Fruit fly (Drosophila melanogaster) Kc167 (cell line): ENCODE data around the gene CG46307.

Source experiments
- Myc ChIP-seq: fragments of >200 bp; optimal IDR thresholded peaks from 2 replicates; lab custom pipeline; 2017; ENCODE audit warnings: missing external identifiers
- Sin3A ChIP-seq: fragments of >200 bp; optimal IDR thresholded peaks from 2 replicates; lab custom pipeline; 2018; ENCODE audit warnings: missing external identifiers
- h ChIP-seq: fragments of >200 bp; optimal IDR thresholded peaks from 3 replicates; lab custom pipeline; 2018; ENCODE audit warnings: missing external identifiers
- insv ChIP-seq: fragments of >200 bp; optimal IDR thresholded peaks from 3 replicates; lab custom pipeline; 2018; ENCODE audit warnings: missing external identifiers
- psq ChIP-seq: fragments of >200 bp; optimal IDR thresholded peaks from 2 replicates; lab custom pipeline; 2017; ENCODE audit warnings: missing external identifiers
- ttk ChIP-seq: sonication (Bioruptor generic); optimal IDR thresholded peaks from 2 replicates; lab custom pipeline; 2017; ENCODE audit warnings: missing external identifiers

The CG46307 gene

dm6 chr2L:21153844-21154243, 49.5 kb downstream of the CG46307 start:
- TF ChIP-seq Myc (lab: Kevin White, UChicago) = no peak
- TF ChIP-seq Sin3A = no peak
- no peak for TF ChIP-seq insv (lab: Kevin White, UChicago)
- no peak for TF ChIP-seq h
- no peak for TF ChIP-seq ttk (lab: Kevin White, UChicago)
- no peak for TF ChIP-seq psq

dm6 chr2L:21156156-21157040, 52.0 kb downstream of the CG46307 start, which contains the start of the genes Mpp6 and E2f2:
Gene Mpp6, plus strand, starts transcription at chr2L:21156288.
Gene E2f2, minus strand, starts transcription at chr2L:21156749.
- TF ChIP-seq insv (lab: Kevin White, UChicago) (no peak), h (no peak), ttk (lab: Kevin White, UChicago) (no peak), psq (peak; percentile 91), Myc (lab: Kevin White, UChicago) (no peak), Sin3A (no peak)

- no peak for TF ChIP-seq Myc (lab: Kevin White, UChicago)
- TF ChIP-seq Sin3A = no peak
- no peak for TF ChIP-seq h
- TF ChIP-seq insv (lab: Kevin White, UChicago) = no peak
- no peak for TF ChIP-seq psq
- TF ChIP-seq ttk (lab: Kevin White, UChicago) = no peak
Observed at dm6 chr2L:21158554-21158953, 54.2 kb downstream of the CG46307 start, which contains the start of the genes Coq3 and Pld3. Gene Coq3, minus strand, starts transcription at chr2L:21158611. Gene Pld3, plus strand, starts transcription at chr2L:21158847.

dm6 chr2L:21162875-21163274, 58.5 kb downstream of the CG46307 start, which contains the start of gene Nbr:
Gene Nbr, minus strand, starts transcription at chr2L:21163083.
- TF ChIP-seq Myc (lab: Kevin White, UChicago) = no peak
- TF ChIP-seq Sin3A = no peak

- TF ChIP-seq psq = no peak
- TF ChIP-seq Sin3A = no peak
- no peak for TF ChIP-seq insv (lab: Kevin White, UChicago)
- no peak for TF ChIP-seq Myc (lab: Kevin White, UChicago)
Observed at dm6 chr2L:21163311-21163842, 59.0 kb downstream of the CG46307 start, which contains the start of gene Noc2. Gene Noc2, plus strand, starts transcription at chr2L:21163641.

- TF ChIP-seq Sin3A = no peak
- TF ChIP-seq Myc (lab: Kevin White, UChicago) = no peak
- no peak for TF ChIP-seq insv (lab: Kevin White, UChicago)
- no peak for TF ChIP-seq ttk (lab: Kevin White, UChicago)
- TF ChIP-seq psq = no peak
- no peak for TF ChIP-seq h
Observed at dm6 chr2L:21166422-21166821, 62.1 kb downstream of the CG46307 start.

- TF ChIP-seq Sin3A = no peak
- no peak for TF ChIP-seq Myc (lab: Kevin White, UChicago)
- no peak for TF ChIP-seq insv (lab: Kevin White, UChicago)
- no peak for TF ChIP-seq ttk (lab: Kevin White, UChicago)
- no peak for TF ChIP-seq psq
- TF ChIP-seq h = no peak
Observed at dm6 chr2L:21168295-21169159, 64.2 kb downstream of the CG46307 start, which contains the start of the genes mAcon1, CG43345 and CG43346. Gene mAcon1, plus strand, starts transcription at chr2L:21168570. Gene CG43345, minus strand, starts transcription at chr2L:21168581. Gene CG43346, minus strand, starts transcription at chr2L:21168581.

dm6 chr2L:21169160-21169624, 64.8 kb downstream of the CG46307 start:
- TF ChIP-seq Sin3A (no peak), psq (no peak), ttk (lab: Kevin White, UChicago) (no peak), h (no peak), insv (lab: Kevin White, UChicago) (no peak), Myc (lab: Kevin White, UChicago) (no peak)

dm6 chr2L:21169863-21170262, 65.5 kb downstream of the CG46307 start:
- TF ChIP-seq h (no peak), Myc (lab: Kevin White, UChicago) (no peak)

dm6 chr2L:21172922-21173321, 68.6 kb downstream of the CG46307 start, which contains the start of gene CG31627:
Gene CG31627, plus strand, starts transcription at chr2L:21173222.
- TF ChIP-seq psq (no peak), Myc (lab: Kevin White, UChicago) (no peak), insv (lab: Kevin White, UChicago) (no peak), h (no peak), Sin3A (no peak), ttk (lab: Kevin White, UChicago) (no peak)

- TF ChIP-seq Sin3A = no peak
- TF ChIP-seq psq = no peak
- TF ChIP-seq Myc (lab: Kevin White, UChicago) = no peak
- TF ChIP-seq insv (lab: Kevin White, UChicago) = no peak
- TF ChIP-seq ttk (lab: Kevin White, UChicago) = no peak
- TF ChIP-seq h = no peak
Observed at dm6 chr2L:21178436-21179216, 74.3 kb downstream of the CG46307 start.
